Worm (Caenorhabditis elegans) whole organism, L1 larva: ENCODE data around the gene ZK84.1.

Experiments used
- C16A3.4 ChIP-seq: fragments of 150-350 bp; optimal IDR thresholded peaks from 2 replicates; lab custom pipeline; 2014; ENCODE audit warnings: missing biosample characterization, missing genetic modification characterization
- C34B4.2 ChIP-seq: sonication (generic microtip); optimal IDR thresholded peaks from 2 replicates; lab custom pipeline; 2017; ENCODE audit warnings: mild to moderate bottlenecking, missing genetic modification characterization, missing compliant biosample characterization
- F16B12.6 ChIP-seq: fragments of 150-350 bp; optimal IDR thresholded peaks from 2 replicates; lab custom pipeline; 2014; ENCODE audit warnings: missing biosample characterization, missing genetic modification characterization
- aha-1 ChIP-seq: fragments of 150-350 bp; optimal IDR thresholded peaks from 2 replicates; lab custom pipeline; 2014; ENCODE audit warnings: missing biosample characterization, missing genetic modification characterization
- aly-2 ChIP-seq: fragments of 150-350 bp; optimal IDR thresholded peaks from 2 replicates; lab custom pipeline; 2014; ENCODE audit warnings: missing biosample characterization, missing genetic modification characterization
- ama-1 ChIP-seq: fragments of 150-350 bp; optimal IDR thresholded peaks from 2 replicates; lab custom pipeline; 2014
- ceh-63 ChIP-seq: fragments of 200-800 bp; sonication (Bioruptor generic); optimal IDR thresholded peaks from 2 replicates; lab custom pipeline; 2018; ENCODE audit warnings: mild to moderate bottlenecking, missing genetic modification characterization, missing compliant biosample characterization
- ceh-8 ChIP-seq: fragments of 200-800 bp; sonication (Bioruptor generic); optimal IDR thresholded peaks from 2 replicates; lab custom pipeline; 2018; ENCODE audit warnings: mild to moderate bottlenecking, missing genetic modification characterization, moderate library complexity, missing compliant biosample characterization
- ceh-82 ChIP-seq, 3 experiments: fragments of 150-350 bp in 1 of 3; sonication (generic microtip) in 2 of 3; optimal IDR thresholded peaks; 2 replicates each; lab custom pipeline; 2014 to 2017; ENCODE audit warnings: missing biosample characterization in 3 of 3, missing genetic modification characterization in 3 of 3
- ceh-88 ChIP-seq: fragments of 200-800 bp; sonication (Bioruptor generic); IDR thresholded peaks from 2 replicates; pipeline ENCODE4 v1.3.6; 2022; ENCODE audit warnings: missing genetic modification characterization, missing compliant biosample characterization
- dpl-1 ChIP-seq, 3 experiments: fragments of 150-350 bp in 2 of 3; sonication (generic microtip) in 1 of 3; optimal IDR thresholded peaks; 2 replicates each; lab custom pipeline; 2014 to 2017; ENCODE audit warnings: missing biosample characterization in 3 of 3, missing genetic modification characterization in 3 of 3, missing genetic modification reagents in 3 of 3
- dsc-1 ChIP-seq: sonication (generic microtip); optimal IDR thresholded peaks from 2 replicates; lab custom pipeline; 2016; ENCODE audit warnings: mild to moderate bottlenecking, missing genetic modification characterization, missing compliant biosample characterization
- efl-1 ChIP-seq, 4 experiments: fragments of 150-350 bp; optimal IDR thresholded peaks in 3 of 4; peaks in 1 of 4; 1 replicate in 1 of 4; 2 replicates in 3 of 4; lab custom pipeline; 2014; ENCODE audit warnings: missing biosample characterization in 2 of 4, missing genetic modification characterization in 2 of 4, missing genetic modification reagents in 2 of 4
- egl-27 ChIP-seq, 2 experiments: fragments of 150-350 bp in 1 of 2; sonication (generic microtip); optimal IDR thresholded peaks; 3 replicates each; lab custom pipeline; 2017 to 2018; ENCODE audit warnings: missing biosample characterization in 2 of 2, missing genetic modification characterization in 2 of 2, missing genetic modification reagents in 2 of 2
- elt-2 ChIP-seq: sonication (generic microtip); optimal IDR thresholded peaks from 2 replicates; lab custom pipeline; 2016; ENCODE audit warnings: missing genetic modification characterization, mild to moderate bottlenecking, inconsistent platforms, missing compliant biosample characterization, missing genetic modification reagents
- elt-3 ChIP-seq, 6 experiments: fragments of 150-350 bp in 1 of 6; sonication (generic microtip); optimal IDR thresholded peaks; 2 replicates each; lab custom pipeline; 2017 to 2018; ENCODE audit warnings: missing biosample characterization in 6 of 6, missing genetic modification characterization in 6 of 6, inconsistent platforms in 1 of 6
- ets-5 ChIP-seq: fragments of 200-800 bp; sonication (Bioruptor generic); IDR thresholded peaks from 2 replicates; pipeline ENCODE4 v1.3.6; 2022; ENCODE audit warnings: missing genetic modification characterization, missing compliant biosample characterization
- fos-1 ChIP-seq: fragments of 150-350 bp; optimal IDR thresholded peaks from 2 replicates; lab custom pipeline; 2014; ENCODE audit warnings: missing biosample characterization, missing genetic modification characterization
- grh-1 ChIP-seq: fragments of 200-800 bp; sonication (Bioruptor generic); IDR thresholded peaks from 2 replicates; pipeline ENCODE4 v1.3.6; 2022; ENCODE audit warnings: missing genetic modification reagents, missing genetic modification characterization, missing compliant biosample characterization
- hlh-17 ChIP-seq: fragments of 200-800 bp; sonication (Bioruptor generic); optimal IDR thresholded peaks from 2 replicates; lab custom pipeline; 2018; ENCODE audit warnings: missing genetic modification characterization, mild to moderate bottlenecking, missing compliant biosample characterization, moderate library complexity, borderline replicate concordance
- irx-1 ChIP-seq: sonication (generic microtip); optimal IDR thresholded peaks from 2 replicates; lab custom pipeline; 2016; ENCODE audit warnings: missing genetic modification characterization, missing compliant biosample characterization
- jun-1 ChIP-seq: fragments of 150-350 bp; optimal IDR thresholded peaks from 2 replicates; lab custom pipeline; 2014; ENCODE audit warnings: missing biosample characterization, missing genetic modification reagents, missing genetic modification characterization
- lin-13 ChIP-seq: fragments of 150-350 bp; optimal IDR thresholded peaks from 2 replicates; lab custom pipeline; 2014; ENCODE audit warnings: missing biosample characterization, missing genetic modification reagents, missing genetic modification characterization
- lin-14 ChIP-seq: fragments of 200-800 bp; sonication (Bioruptor generic); optimal IDR thresholded peaks from 2 replicates; lab custom pipeline; 2018; ENCODE audit warnings: mild to moderate bottlenecking, missing genetic modification characterization, moderate library complexity, missing compliant biosample characterization
- lin-35 ChIP-seq, 2 experiments: fragments of 150-350 bp; optimal IDR thresholded peaks; 2 replicates each; lab custom pipeline; 2014; ENCODE audit warnings: missing biosample characterization in 2 of 2, missing genetic modification characterization in 2 of 2, missing genetic modification reagents in 2 of 2
- lin-39 ChIP-seq: fragments of 150-350 bp; optimal IDR thresholded peaks from 2 replicates; lab custom pipeline; 2014; ENCODE audit warnings: missing biosample characterization, missing genetic modification reagents, missing genetic modification characterization
- lir-3 ChIP-seq: sonication (generic microtip); optimal IDR thresholded peaks from 2 replicates; lab custom pipeline; 2016; ENCODE audit warnings: mild to moderate bottlenecking, missing genetic modification characterization, moderate library complexity, missing compliant biosample characterization; ENCODE audit not compliant: poor library complexity
- lsy-2 ChIP-seq, 2 experiments: fragments of 150-350 bp; optimal IDR thresholded peaks; 2 replicates each; lab custom pipeline; 2014; ENCODE audit warnings: missing biosample characterization in 2 of 2, missing genetic modification characterization in 2 of 2
- mdl-1 ChIP-seq, 2 experiments: fragments of 150-350 bp; optimal IDR thresholded peaks; 2 replicates each; lab custom pipeline; 2014 to 2017; ENCODE audit warnings: missing biosample characterization in 2 of 2, missing genetic modification characterization in 2 of 2, inconsistent platforms in 1 of 2
- nhr-19 ChIP-seq: fragments of 200-800 bp; sonication (Bioruptor generic); conservative IDR thresholded peaks from 2 replicates; pipeline ENCODE4 v1.3.6; 2022; ENCODE audit warnings: missing genetic modification characterization, missing compliant biosample characterization
- nhr-20 ChIP-seq: sonication (generic microtip); optimal IDR thresholded peaks from 2 replicates; lab custom pipeline; 2016; ENCODE audit warnings: mild to moderate bottlenecking, missing genetic modification characterization, missing compliant biosample characterization
- nhr-28 ChIP-seq: fragments of 150-350 bp; optimal IDR thresholded peaks from 2 replicates; lab custom pipeline; 2014; ENCODE audit warnings: missing biosample characterization, missing genetic modification characterization
- nhr-47 ChIP-seq: sonication (generic microtip); optimal IDR thresholded peaks from 2 replicates; lab custom pipeline; 2016; ENCODE audit warnings: mild to moderate bottlenecking, missing genetic modification characterization, moderate library complexity, missing compliant biosample characterization
- nhr-71 ChIP-seq: sonication (generic microtip); optimal IDR thresholded peaks from 2 replicates; lab custom pipeline; 2016; ENCODE audit warnings: mild to moderate bottlenecking, missing genetic modification characterization, moderate library complexity, missing compliant biosample characterization
- nhr-84 ChIP-seq: sonication (generic microtip); optimal IDR thresholded peaks from 2 replicates; lab custom pipeline; 2017; ENCODE audit warnings: missing biosample characterization, missing genetic modification characterization
- pag-3 ChIP-seq: sonication (generic microtip); optimal IDR thresholded peaks from 2 replicates; lab custom pipeline; 2017; ENCODE audit warnings: missing genetic modification characterization, mild to moderate bottlenecking, missing compliant biosample characterization, antibody characterized with exemption, borderline replicate concordance; ENCODE audit not compliant: insufficient read depth
- pqm-1 ChIP-seq: sonication (generic microtip); optimal IDR thresholded peaks from 3 replicates; lab custom pipeline; 2017; ENCODE audit warnings: missing biosample characterization, missing genetic modification characterization
- rnt-1 ChIP-seq: sonication (generic microtip); optimal IDR thresholded peaks from 2 replicates; lab custom pipeline; 2016; ENCODE audit warnings: mild to moderate bottlenecking, missing genetic modification characterization, moderate library complexity, missing compliant biosample characterization
- skn-1 ChIP-seq: fragments of 150-350 bp; optimal IDR thresholded peaks from 2 replicates; lab custom pipeline; 2014; ENCODE audit warnings: missing biosample characterization, missing genetic modification characterization
- snpc-4 ChIP-seq: fragments of 150-350 bp; optimal IDR thresholded peaks from 2 replicates; lab custom pipeline; 2014; ENCODE audit warnings: missing biosample characterization, missing genetic modification characterization
- sox-4 ChIP-seq: sonication (generic microtip); optimal IDR thresholded peaks from 2 replicates; lab custom pipeline; 2016; ENCODE audit warnings: missing genetic modification characterization, missing compliant biosample characterization
- sptf-1 ChIP-seq: fragments of 150-350 bp; optimal IDR thresholded peaks from 2 replicates; lab custom pipeline; 2014; ENCODE audit warnings: missing biosample characterization, missing genetic modification characterization
- swsn-7 ChIP-seq: sonication (generic microtip); optimal IDR thresholded peaks from 2 replicates; lab custom pipeline; 2016; ENCODE audit warnings: missing genetic modification characterization, missing compliant biosample characterization
- tbx-2 ChIP-seq: sonication (generic microtip); optimal IDR thresholded peaks from 2 replicates; lab custom pipeline; 2016; ENCODE audit warnings: missing genetic modification characterization, missing compliant biosample characterization
- tlp-1 ChIP-seq: fragments of 150-350 bp; optimal IDR thresholded peaks from 2 replicates; lab custom pipeline; 2014; ENCODE audit warnings: missing biosample characterization, missing genetic modification characterization
- unc-130 ChIP-seq: fragments of 150-350 bp; optimal IDR thresholded peaks from 2 replicates; lab custom pipeline; 2017; ENCODE audit warnings: missing biosample characterization, missing genetic modification characterization, inconsistent platforms
- unc-30 ChIP-seq: sonication (generic microtip); optimal IDR thresholded peaks from 2 replicates; lab custom pipeline; 2017; ENCODE audit warnings: missing biosample characterization, missing genetic modification characterization
- unc-86 ChIP-seq: sonication (generic microtip); optimal IDR thresholded peaks from 2 replicates; lab custom pipeline; 2016; ENCODE audit warnings: missing genetic modification characterization, missing compliant biosample characterization
- unc-98 ChIP-seq: fragments of 200-800 bp; sonication (Bioruptor generic); IDR thresholded peaks from 2 replicates; pipeline ENCODE4 v1.3.6; 2022; ENCODE audit warnings: missing genetic modification characterization, missing compliant biosample characterization
- zag-1 ChIP-seq: fragments of 150-350 bp; optimal IDR thresholded peaks from 2 replicates; lab custom pipeline; 2014; ENCODE audit warnings: missing biosample characterization, missing genetic modification characterization
- ztf-11 ChIP-seq, 2 experiments: sonication (generic microtip); optimal IDR thresholded peaks; 2 replicates each; lab custom pipeline; 2016 to 2017; ENCODE audit warnings: missing genetic modification characterization in 2 of 2, missing biosample characterization in 1 of 2, missing compliant biosample characterization in 1 of 2
- ztf-4 ChIP-seq: fragments of 150-350 bp; optimal IDR thresholded peaks from 2 replicates; lab custom pipeline; 2014; ENCODE audit warnings: missing biosample characterization, missing genetic modification characterization

ZK84.1 gene

ce11 chrII:6047639-6048159 lies 27.2 kb downstream of the ZK84.1 start, which contains the start of the genes R12C12.6 and ran-5:
Gene R12C12.6 (minus strand): TSS chrII:6047867.
Gene ran-5 (plus strand): TSS chrII:6048109.
- TF ChIP-seq ceh-82 (tag; optimal IDR thresholded peaks at IDR 0.05; lab: Kevin White, UChicago) (peak; percentile 82 to 91 (median 87)), dpl-1 (GFP tag; optimal IDR thresholded peaks at IDR 0.05; lab: Kevin White, UChicago) (peak; percentile 75 to 86 (median 84)), irx-1 (tag; lab: Kevin White, UChicago) (peak; percentile 79), nhr-28 (tag; lab: Kevin White, UChicago) (no peak), unc-86 (tag; lab: Kevin White, UChicago) (peak; percentile 78), unc-30 (no peak), tlp-1 (no peak), tbx-2 (peak; percentile 85), ama-1 (lab: Kevin White, UChicago) (peak; percentile 34), jun-1 (tag; lab: Kevin White, UChicago) (peak; percentile 58), unc-98 (GFP tag; lab: Robert Waterston, UW) (no peak), aly-2 (tag; lab: Kevin White, UChicago) (peak; percentile 67), swsn-7 (tag; lab: Kevin White, UChicago) (peak; percentile 91), fos-1 (tag; lab: Kevin White, UChicago) (peak; percentile 79), ztf-4 (peak; percentile 62), ceh-8 (GFP tag; lab: Kevin White, UChicago) (peak; percentile 69), lin-39 (tag; lab: Kevin White, UChicago) (peak; percentile 76), lin-13 (GFP tag; lab: Kevin White, UChicago) (peak; percentile 68), lir-3 (tag; lab: Kevin White, UChicago) (peak; percentile 72), elt-3 (tag; optimal IDR thresholded peaks at IDR 0.05; lab: Kevin White, UChicago) (peak in 2 of 6 experiments; percentile 33 to 78), lsy-2 (tag; optimal IDR thresholded peaks at IDR 0.05; lab: Kevin White, UChicago) (peak; percentile 89 to 91), pqm-1 (tag; lab: Kevin White, UChicago) (no peak), lin-35 (GFP tag; optimal IDR thresholded peaks at IDR 0.05; lab: Kevin White, UChicago) (peak; percentile 83 to 86), snpc-4 (peak; percentile 83), nhr-19 (peak; percentile 87), rnt-1 (tag; lab: Kevin White, UChicago) (peak; percentile 95), pag-3 (tag; lab: Kevin White, UChicago) (no peak), aha-1 (tag; lab: Kevin White, UChicago) (no peak), ceh-63 (GFP tag; lab: Kevin White, UChicago) (no peak), sptf-1 (tag; lab: Kevin White, UChicago) (no peak), lin-14 (GFP tag; lab: Kevin White, UChicago) (peak; percentile 82), elt-2 (tag; lab: Kevin White, UChicago) (peak; percentile 75), hlh-17 (GFP tag; lab: Kevin White, UChicago) (no peak), grh-1 (GFP tag; lab: Robert Waterston, UW) (peak; percentile 86), nhr-20 (tag; lab: Kevin White, UChicago) (peak; percentile 88), C34B4.2 (tag; lab: Kevin White, UChicago) (no peak), ceh-88 (GFP tag; lab: Robert Waterston, UW) (0 out of 2 replicates have a peak, but pooled peaks have one; percentile 40), ztf-11 (tag; optimal IDR thresholded peaks at IDR 0.05; lab: Kevin White, UChicago) (peak in 1 of 2 experiments; percentile 68), unc-130 (tag; lab: Kevin White, UChicago) (no peak), sox-4 (tag; lab: Kevin White, UChicago) (peak; percentile 70), nhr-47 (tag; lab: Kevin White, UChicago) (peak; percentile 90), ets-5 (GFP tag; lab: Robert Waterston, UW) (no peak), nhr-71 (tag; lab: Kevin White, UChicago) (peak; percentile 92), efl-1 (optimal IDR thresholded peaks at IDR 0.05; lab: Kevin White, UChicago) (peak; percentile 85 to 88), efl-1 (GFP tag; optimal IDR thresholded peaks at IDR 0.05 in 1 of 2; lab: Kevin White, UChicago) (peak; percentile 80 to 98), zag-1 (tag; lab: Kevin White, UChicago) (no peak), F16B12.6 (tag; lab: Kevin White, UChicago) (peak; percentile 63), skn-1 (peak; percentile 63), egl-27 (tag; optimal IDR thresholded peaks at IDR 0.05; lab: Kevin White, UChicago) (no peak), nhr-84 (tag; lab: Kevin White, UChicago) (no peak), mdl-1 (tag; optimal IDR thresholded peaks at IDR 0.05; lab: Kevin White, UChicago) (peak in 1 of 2 experiments; percentile 65), dsc-1 (tag; lab: Kevin White, UChicago) (peak; percentile 91), C16A3.4 (peak; percentile 85)
